Fruit fly (Drosophila melanogaster) whole organism, embryonic: Measurements from ENCODE around the gene Pex10.

ENCODE experiments used
- Ada2b ChIP-seq: fragments of 200-800 bp; sonication (Bioruptor generic); IDR thresholded peaks from 2 replicates; pipeline ENCODE4 v1.3.6; 2022; ENCODE audit warnings: missing biosample characterization, missing genetic modification characterization
- Aef1 ChIP-seq: fragments of 200-800 bp; sonication (Bioruptor generic); IDR thresholded peaks from 3 replicates; pipeline ENCODE4 v1.3.6; 2022; ENCODE audit warnings: missing biosample characterization, missing genetic modification characterization
- BEAF-32 ChIP-seq: fragments of 200-800 bp; sonication (Bioruptor generic); optimal IDR thresholded peaks from 3 replicates; lab custom pipeline; 2017; ENCODE audit warnings: missing biosample characterization, missing genetic modification characterization, mild to moderate bottlenecking, moderate library complexity, missing genetic modification reagents
- Bdp1 ChIP-seq: fragments of 200-800 bp; sonication (Bioruptor generic); optimal IDR thresholded peaks from 3 replicates; lab custom pipeline; 2016; ENCODE audit warnings: missing biosample characterization, missing genetic modification characterization
- C15 ChIP-seq: fragments of 200-800 bp; sonication (Bioruptor generic); IDR thresholded peaks from 3 replicates; pipeline ENCODE4 v1.3.6; 2022; ENCODE audit warnings: missing biosample characterization, missing genetic modification characterization
- CG10321 ChIP-seq: fragments of 200-800 bp; sonication (Bioruptor generic); IDR thresholded peaks from 2 replicates; pipeline ENCODE4 v1.3.6; 2022; ENCODE audit warnings: missing biosample characterization, missing genetic modification characterization
- CG11723 ChIP-seq: fragments of 200-800 bp; sonication (Bioruptor generic); optimal IDR thresholded peaks from 2 replicates; lab custom pipeline; 2017; ENCODE audit warnings: missing biosample characterization, mild to moderate bottlenecking, missing genetic modification characterization
- CG12299 ChIP-seq: fragments of 200-800 bp; sonication (Bioruptor generic); optimal IDR thresholded peaks from 2 replicates; lab custom pipeline; 2018; ENCODE audit warnings: missing biosample characterization, mild to moderate bottlenecking, missing genetic modification characterization
- CG12769 ChIP-seq: fragments of 200-800 bp; sonication (Bioruptor generic); optimal IDR thresholded peaks from 2 replicates; lab custom pipeline; 2019; ENCODE audit warnings: missing biosample characterization, mild to moderate bottlenecking, missing genetic modification characterization, moderate library complexity
- CG14860 ChIP-seq: fragments of 200-800 bp; sonication (Bioruptor generic); IDR thresholded peaks from 3 replicates; pipeline ENCODE4 v1.3.6; 2022; ENCODE audit warnings: missing biosample characterization, missing genetic modification characterization; ENCODE audit not compliant: partially characterized antibody
- CG15073 ChIP-seq: fragments of 200-800 bp; sonication (Bioruptor generic); optimal IDR thresholded peaks from 2 replicates; lab custom pipeline; 2016; ENCODE audit warnings: missing biosample characterization, missing genetic modification characterization
- CG16815 ChIP-seq: fragments of 200-800 bp; sonication (Bioruptor generic); optimal IDR thresholded peaks from 3 replicates; lab custom pipeline; 2017; ENCODE audit warnings: missing biosample characterization, mild to moderate bottlenecking, missing genetic modification characterization
- CG17328 ChIP-seq: fragments of 200-800 bp; sonication (Bioruptor generic); IDR thresholded peaks from 2 replicates; pipeline ENCODE4 v1.3.6; 2022; ENCODE audit warnings: missing biosample characterization, missing genetic modification characterization
- CG2712 ChIP-seq: fragments of 200-800 bp; optimal IDR thresholded peaks from 3 replicates; lab custom pipeline; 2019; ENCODE audit warnings: missing biosample characterization, mild to moderate bottlenecking, missing genetic modification characterization, moderate library complexity
- CG33213 ChIP-seq: fragments of 200-800 bp; sonication (Bioruptor generic); optimal IDR thresholded peaks from 3 replicates; lab custom pipeline; 2016; ENCODE audit warnings: missing biosample characterization, missing genetic modification characterization
- CG5245 ChIP-seq: fragments of 200-800 bp; sonication (Bioruptor generic); optimal IDR thresholded peaks from 3 replicates; lab custom pipeline; 2016; ENCODE audit warnings: missing biosample characterization, missing genetic modification characterization
- CG6272 ChIP-seq: fragments of 200-800 bp; sonication (Bioruptor generic); IDR thresholded peaks from 2 replicates; pipeline ENCODE4 v1.3.6; 2022; ENCODE audit warnings: missing biosample characterization, missing genetic modification characterization
- CG6654 ChIP-seq: fragments of 200-800 bp; sonication (Bioruptor generic); optimal IDR thresholded peaks from 2 replicates; lab custom pipeline; 2017; ENCODE audit warnings: missing biosample characterization, mild to moderate bottlenecking, missing genetic modification characterization
- CG7839 ChIP-seq: fragments of 200-800 bp; sonication (Bioruptor generic); optimal IDR thresholded peaks from 3 replicates; lab custom pipeline; 2018; ENCODE audit warnings: missing biosample characterization, mild to moderate bottlenecking, missing genetic modification characterization, moderate library complexity
- CG8089 ChIP-seq: fragments of 200-800 bp; sonication (Bioruptor generic); optimal IDR thresholded peaks from 3 replicates; lab custom pipeline; 2016; ENCODE audit warnings: missing biosample characterization, missing genetic modification characterization
- CG8924 ChIP-seq: fragments of 200-800 bp; optimal IDR thresholded peaks from 3 replicates; lab custom pipeline; 2019; ENCODE audit warnings: missing biosample characterization, mild to moderate bottlenecking, missing genetic modification characterization, moderate library complexity
- CG9215 ChIP-seq: fragments of 200-800 bp; sonication (Bioruptor generic); IDR thresholded peaks from 2 replicates; pipeline ENCODE4 v1.3.6; 2022; ENCODE audit warnings: missing biosample characterization, missing genetic modification characterization
- CHES-1-like ChIP-seq: fragments of 200-800 bp; sonication (Bioruptor generic); optimal IDR thresholded peaks from 2 replicates; lab custom pipeline; 2016; ENCODE audit warnings: missing biosample characterization, missing genetic modification characterization
- Dbx ChIP-seq: fragments of 200-800 bp; sonication (Bioruptor generic); IDR thresholded peaks from 3 replicates; pipeline ENCODE4 v1.3.6; 2022; ENCODE audit warnings: missing biosample characterization, missing genetic modification characterization
- Dp ChIP-seq: fragments of 200-800 bp; sonication (Bioruptor generic); optimal IDR thresholded peaks from 2 replicates; lab custom pipeline; 2018; ENCODE audit warnings: missing biosample characterization, mild to moderate bottlenecking, missing genetic modification characterization, moderate library complexity
- Hmx ChIP-seq: fragments of 200-800 bp; sonication (Bioruptor generic); optimal IDR thresholded peaks from 2 replicates; lab custom pipeline; 2016; ENCODE audit warnings: missing biosample characterization, missing genetic modification characterization
- Hr39 ChIP-seq: fragments of >200 bp; optimal IDR thresholded peaks from 2 replicates; lab custom pipeline; 2017
- Hsf ChIP-seq: fragments of 200-800 bp; sonication (Bioruptor generic); optimal IDR thresholded peaks from 3 replicates; lab custom pipeline; 2016; ENCODE audit warnings: missing biosample characterization, missing genetic modification characterization
- Lim3 ChIP-seq: fragments of 200-800 bp; sonication (Bioruptor generic); IDR thresholded peaks from 2 replicates; pipeline ENCODE4 v1.3.6; 2022; ENCODE audit warnings: missing biosample characterization, missing genetic modification characterization
- MBD-R2 ChIP-seq: fragments of 200-800 bp; sonication (Bioruptor generic); IDR thresholded peaks from 2 replicates; pipeline ENCODE4 v1.3.6; 2022; ENCODE audit warnings: missing biosample characterization, missing genetic modification characterization
- Nf-YA ChIP-seq: fragments of 200-800 bp; sonication (Bioruptor generic); IDR thresholded peaks from 2 replicates; pipeline ENCODE4 v1.3.6; 2022; ENCODE audit warnings: missing biosample characterization, missing genetic modification characterization
- Nf-YC ChIP-seq: fragments of 200-800 bp; optimal IDR thresholded peaks from 3 replicates; lab custom pipeline; 2019; ENCODE audit warnings: missing biosample characterization, mild to moderate bottlenecking, missing genetic modification characterization, moderate library complexity
- Optix ChIP-seq: fragments of 200-800 bp; sonication (Bioruptor generic); IDR thresholded peaks from 3 replicates; pipeline ENCODE4 v1.3.6; 2022; ENCODE audit warnings: missing biosample characterization, missing genetic modification characterization
- Scr ChIP-seq: fragments of 200-800 bp; sonication (Bioruptor generic); IDR thresholded peaks from 2 replicates; pipeline ENCODE4 v1.3.6; 2022; ENCODE audit warnings: missing biosample characterization, missing genetic modification characterization; ENCODE audit not compliant: partially characterized antibody
- Spps ChIP-seq: fragments of 200-800 bp; sonication (Bioruptor generic); optimal IDR thresholded peaks from 2 replicates; lab custom pipeline; 2018; ENCODE audit warnings: missing biosample characterization, mild to moderate bottlenecking, missing genetic modification characterization
- Xbp1 ChIP-seq: fragments of 200-800 bp; sonication (Bioruptor generic); optimal IDR thresholded peaks from 3 replicates; lab custom pipeline; 2016; ENCODE audit warnings: missing biosample characterization, mild to moderate bottlenecking, missing genetic modification characterization
- ap ChIP-seq: fragments of 200-800 bp; sonication (Bioruptor generic); IDR thresholded peaks from 2 replicates; pipeline ENCODE4 v1.3.6; 2022; ENCODE audit warnings: missing biosample characterization, missing genetic modification characterization
- bowl ChIP-seq: fragments of 200-800 bp; sonication (Bioruptor generic); IDR thresholded peaks from 2 replicates; pipeline ENCODE4 v1.3.6; 2022; ENCODE audit warnings: missing biosample characterization, missing genetic modification characterization
- br ChIP-seq: fragments of >200 bp; optimal IDR thresholded peaks from 2 replicates; lab custom pipeline; 2017
- chinmo ChIP-seq: fragments of 200-800 bp; sonication (Bioruptor generic); IDR thresholded peaks from 4 replicates; pipeline ENCODE4 v1.3.6; 2022; ENCODE audit warnings: missing biosample characterization, missing genetic modification characterization; ENCODE audit not compliant: partially characterized antibody
- corto ChIP-seq: fragments of 200-800 bp; sonication (Bioruptor generic); optimal IDR thresholded peaks from 2 replicates; lab custom pipeline; 2016; ENCODE audit warnings: missing biosample characterization, mild to moderate bottlenecking, missing genetic modification characterization, moderate library complexity
- dmrt99B ChIP-seq: fragments of 200-800 bp; sonication (Bioruptor generic); optimal IDR thresholded peaks from 2 replicates; lab custom pipeline; 2018; ENCODE audit warnings: missing biosample characterization, mild to moderate bottlenecking, missing genetic modification characterization, moderate library complexity
- eyg ChIP-seq: fragments of 200-800 bp; sonication (Bioruptor generic); optimal IDR thresholded peaks from 3 replicates; lab custom pipeline; 2016; ENCODE audit warnings: missing biosample characterization, missing genetic modification characterization
- gsb ChIP-seq: fragments of 200-800 bp; sonication (Bioruptor generic); IDR thresholded peaks from 2 replicates; pipeline ENCODE4 v1.3.6; 2022; ENCODE audit warnings: missing biosample characterization, missing genetic modification characterization
- hbn ChIP-seq: fragments of 200-800 bp; sonication (Bioruptor generic); IDR thresholded peaks from 2 replicates; pipeline ENCODE4 v1.3.6; 2022; ENCODE audit warnings: missing biosample characterization, missing genetic modification characterization; ENCODE audit not compliant: partially characterized antibody
- sob ChIP-seq: fragments of 200-800 bp; sonication (Bioruptor generic); IDR thresholded peaks from 2 replicates; pipeline ENCODE4 v1.3.6; 2022; ENCODE audit warnings: missing biosample characterization, missing genetic modification characterization
- tio ChIP-seq: fragments of 200-800 bp; sonication (Bioruptor generic); optimal IDR thresholded peaks from 2 replicates; lab custom pipeline; 2017; ENCODE audit warnings: missing biosample characterization, missing genetic modification characterization, inconsistent platforms
- trh ChIP-seq: fragments of 200-800 bp; sonication (Bioruptor generic); optimal IDR thresholded peaks from 2 replicates; lab custom pipeline; 2016; ENCODE audit warnings: missing biosample characterization, missing genetic modification characterization
- wek ChIP-seq: fragments of 200-800 bp; sonication (Bioruptor generic); optimal IDR thresholded peaks from 3 replicates; lab custom pipeline; 2018; ENCODE audit warnings: missing biosample characterization, mild to moderate bottlenecking, missing genetic modification characterization, moderate library complexity

Gene Pex10

DNA sequence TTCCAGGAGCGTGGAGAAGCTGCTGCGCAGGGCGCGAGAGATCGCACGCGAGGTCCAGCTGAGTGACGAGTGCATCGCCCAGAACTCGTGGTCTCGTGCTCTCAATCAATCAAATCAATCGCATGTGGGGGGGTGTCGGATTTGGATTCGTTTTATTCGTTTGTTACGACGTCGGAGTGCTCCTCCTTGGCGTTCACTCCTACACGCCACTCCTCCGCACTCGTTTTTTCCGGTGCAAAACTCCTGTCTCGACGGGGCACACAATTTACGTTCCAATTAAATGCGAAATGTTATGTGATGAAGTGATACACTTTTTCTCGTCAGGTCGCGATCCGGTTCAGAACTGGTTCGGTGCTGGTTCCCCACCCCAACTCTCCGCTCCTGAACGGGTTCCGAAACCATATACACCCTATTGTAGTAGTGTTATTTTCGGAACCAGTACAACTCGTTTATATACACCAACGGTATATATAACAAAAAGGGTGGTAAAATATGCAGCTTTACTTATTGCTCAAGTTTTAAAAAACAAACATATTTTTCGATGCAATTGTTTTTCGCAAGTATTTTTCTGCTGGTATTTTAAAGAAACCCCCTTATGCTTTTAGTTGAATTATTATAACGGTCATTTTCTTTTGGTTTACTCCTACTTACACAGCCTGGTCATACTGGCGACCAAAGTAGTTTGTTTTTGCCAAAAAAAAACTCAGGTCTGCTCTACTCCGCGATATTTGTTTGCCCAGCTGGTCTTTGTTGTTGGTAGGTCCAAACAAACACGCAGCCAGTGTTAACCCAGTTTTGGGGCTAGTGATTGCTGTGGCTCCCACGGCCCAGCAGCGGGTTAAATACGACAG, 21.3 kb upstream of the Pex10 start, which contains the start of the genes CG12091 and pns (continued):
- TF ChIP-seq Ada2b (GFP tag; lab: Robert Waterston, UW) = peak; percentile 11; the same call in 1 of the 2 replicates
- TF ChIP-seq CG7839 (tag; lab: Kevin White, UChicago) = peak; percentile 74
- peak; percentile 43; the same call in 1 of the 3 replicates for TF ChIP-seq Dbx
- TF ChIP-seq CG6654 = no peak
- TF ChIP-seq Spps (tag; lab: Kevin White, UChicago) = peak; percentile 9
- no peak for TF ChIP-seq Hr39
- TF ChIP-seq CHES-1-like = peak; percentile 78
- TF ChIP-seq corto = no peak
- peak; percentile 49 for TF ChIP-seq eyg
- TF ChIP-seq CG33213 (GFP tag; lab: Kevin White, UChicago) = peak; percentile 69
- peak; percentile 32; the same call in 1 of the 2 replicates for TF ChIP-seq CG6272
- TF ChIP-seq Nf-YC (tag; lab: Kevin White, UChicago) = peak; percentile 69
- TF ChIP-seq tio (GFP tag; lab: Kevin White, UChicago) = no peak
- TF ChIP-seq Aef1 (GFP tag; lab: Robert Waterston, UW) = peak; percentile 29; the same call in 2 of the 3 replicates
- TF ChIP-seq C15 = no peak
- peak; percentile 38 for TF ChIP-seq Hmx (GFP tag; lab: Kevin White, UChicago)
- no peak for TF ChIP-seq CG11723 (GFP tag; lab: Kevin White, UChicago)
- TF ChIP-seq CG10321 (GFP tag; lab: Robert Waterston, UW) = peak; percentile 25; the same call in 1 of the 2 replicates
- peak; percentile 14 for TF ChIP-seq Dp (GFP tag; lab: Kevin White, UChicago)
- peak; percentile 79 for TF ChIP-seq CG8924
- no peak for TF ChIP-seq dmrt99B
- no peak for TF ChIP-seq CG15073 (GFP tag; lab: Kevin White, UChicago)
- TF ChIP-seq Lim3 = no peak
- TF ChIP-seq CG5245 = peak; percentile 70
- TF ChIP-seq BEAF-32 = peak; percentile 44
- peak; percentile 43; the same call in 1 of the 2 replicates for TF ChIP-seq MBD-R2 (GFP tag; lab: Robert Waterston, UW)
- TF ChIP-seq gsb (GFP tag; lab: Robert Waterston, UW) = peak; percentile 52; the same call in 1 of the 2 replicates
- TF ChIP-seq hbn (GFP tag; lab: Robert Waterston, UW) = no peak
- 0 out of 2 replicates have a peak, but pooled peaks have one; percentile 5 for TF ChIP-seq bowl (GFP tag; lab: Robert Waterston, UW)
- peak; percentile 56 for TF ChIP-seq CG8089 (GFP tag; lab: Kevin White, UChicago)
- peak; percentile 60 for TF ChIP-seq Bdp1 (GFP tag; lab: Kevin White, UChicago)
- TF ChIP-seq Nf-YA = 0 out of 2 replicates have a peak, but pooled peaks have one; percentile 20
- TF ChIP-seq CG12769 (tag; lab: Kevin White, UChicago) = no peak
- TF ChIP-seq sob (GFP tag; lab: Robert Waterston, UW) = peak; percentile 51
- TF ChIP-seq CG9215 (GFP tag; lab: Robert Waterston, UW) = peak; percentile 42; the same call in 1 of the 2 replicates
- peak; percentile 96 for TF ChIP-seq wek (GFP tag; lab: Kevin White, UChicago)
- TF ChIP-seq ap (GFP tag; lab: Robert Waterston, UW) = peak; percentile 51; the same call in 1 of the 2 replicates
- no peak for TF ChIP-seq CG14860 (GFP tag; lab: Robert Waterston, UW)
- TF ChIP-seq CG12299 = peak; percentile 42
- TF ChIP-seq CG2712 (tag; lab: Kevin White, UChicago) = peak; percentile 81
- 0 out of 4 replicates have a peak, but pooled peaks have one; percentile 21 for TF ChIP-seq chinmo
- TF ChIP-seq Xbp1 = peak; percentile 71
- TF ChIP-seq Hsf (GFP tag; lab: Kevin White, UChicago) = peak; percentile 73
- TF ChIP-seq trh (GFP tag; lab: Kevin White, UChicago) = peak; percentile 4
- no peak for TF ChIP-seq br (lab: Kevin White, UChicago)
- peak; percentile 76; the same call in 1 of the 2 replicates for TF ChIP-seq CG17328 (GFP tag; lab: Robert Waterston, UW)
- peak; percentile 57 for TF ChIP-seq Scr
- peak; percentile 7 for TF ChIP-seq CG16815 (GFP tag; lab: Kevin White, UChicago)
- no peak for TF ChIP-seq Optix (GFP tag; lab: Robert Waterston, UW)
